Worm (Caenorhabditis elegans) whole organism, young adult: ENCODE data around the gene srbc-56.
"Not testable (repeated sequence)": the region's sequence is repeated elsewhere in the genome, so short reads cannot be mapped to it uniquely, and the experiment has no call there.

Experiments used
- B0019.2 ChIP-seq: fragments of 200-800 bp; sonication (Bioruptor generic); conservative IDR thresholded peaks from 2 replicates; pipeline ENCODE4 v1.3.6; 2022; ENCODE audit warnings: missing genetic modification reagents, missing genetic modification characterization, missing compliant biosample characterization
- C17E4.6 ChIP-seq: fragments of 200-800 bp; sonication (Bioruptor generic); IDR thresholded peaks from 2 replicates; pipeline ENCODE4 v1.3.6; 2022; ENCODE audit warnings: missing genetic modification reagents, missing genetic modification characterization, missing compliant biosample characterization
- F22D6.2 ChIP-seq: sonication (generic microtip); optimal IDR thresholded peaks from 2 replicates; lab custom pipeline; 2016; ENCODE audit warnings: mild to moderate bottlenecking, missing genetic modification characterization, missing compliant biosample characterization
- F33H1.4 ChIP-seq: fragments of 200-800 bp; sonication (Bioruptor generic); IDR thresholded peaks from 2 replicates; pipeline ENCODE4 v1.3.6; 2022; ENCODE audit warnings: missing genetic modification reagents, missing genetic modification characterization, missing compliant biosample characterization
- F37B4.10 ChIP-seq: fragments of 200-800 bp; sonication (Bioruptor generic); IDR thresholded peaks from 2 replicates; pipeline ENCODE4 v1.3.6; 2022; ENCODE audit warnings: missing genetic modification characterization, missing compliant biosample characterization
- F57A8.1 ChIP-seq: fragments of 200-800 bp; sonication (Bioruptor generic); optimal IDR thresholded peaks from 2 replicates; lab custom pipeline; 2018; ENCODE audit warnings: mild to moderate bottlenecking, missing genetic modification characterization, moderate library complexity, missing compliant biosample characterization
- F57C9.4 ChIP-seq: sonication (generic microtip); optimal IDR thresholded peaks from 2 replicates; lab custom pipeline; 2017; ENCODE audit warnings: mild to moderate bottlenecking, missing genetic modification characterization, missing compliant biosample characterization
- Y56A3A.18 ChIP-seq: fragments of 200-800 bp; sonication (Bioruptor generic); IDR thresholded peaks from 2 replicates; pipeline ENCODE4 v1.3.6; 2022; ENCODE audit warnings: missing genetic modification reagents, missing genetic modification characterization, missing compliant biosample characterization
- akir-1 ChIP-seq: fragments of 200-800 bp; sonication (Bioruptor generic); optimal IDR thresholded peaks from 2 replicates; lab custom pipeline; 2018; ENCODE audit warnings: mild to moderate bottlenecking, missing genetic modification characterization, moderate library complexity, missing compliant biosample characterization
- ama-1 ChIP-seq, 3 experiments: fragments of 150-350 bp in 1 of 3; sonication (generic microtip) in 2 of 3; optimal IDR thresholded peaks; 2 replicates each; lab custom pipeline; 2014 to 2018; ENCODE audit warnings: missing biosample characterization in 2 of 3, missing genetic modification characterization in 2 of 3, missing genetic modification reagents in 2 of 3
- attf-3 ChIP-seq: fragments of 200-800 bp; sonication (Bioruptor generic); conservative IDR thresholded peaks from 2 replicates; pipeline ENCODE4 v1.3.6; 2022; ENCODE audit warnings: missing genetic modification reagents, missing genetic modification characterization, missing compliant biosample characterization
- bed-1 ChIP-seq: fragments of 200-800 bp; sonication (Bioruptor generic); IDR thresholded peaks from 2 replicates; pipeline ENCODE4 v1.3.6; 2022; ENCODE audit warnings: missing genetic modification reagents, missing genetic modification characterization, missing compliant biosample characterization
- ccch-3 ChIP-seq: fragments of 200-800 bp; sonication (Bioruptor generic); optimal IDR thresholded peaks from 2 replicates; lab custom pipeline; 2018; ENCODE audit warnings: mild to moderate bottlenecking, missing genetic modification characterization, missing compliant biosample characterization
- cebp-1 ChIP-seq, 2 experiments: fragments of 200-800 bp in 1 of 2; sonication (Bioruptor generic) in 1 of 2; sonication (generic microtip) in 1 of 2; IDR thresholded peaks in 1 of 2; optimal IDR thresholded peaks in 1 of 2; 2 replicates each; pipeline versions ENCODE4 v1.3.6 to Lab custom; 2017 to 2022; ENCODE audit warnings: missing compliant biosample characterization in 2 of 2, missing genetic modification characterization in 2 of 2, mild to moderate bottlenecking in 1 of 2, missing genetic modification reagents in 1 of 2, moderate library complexity in 1 of 2
- ceh-40 ChIP-seq: fragments of 200-800 bp; sonication (Bioruptor generic); IDR thresholded peaks from 2 replicates; pipeline ENCODE4 v1.3.6; 2022; ENCODE audit warnings: missing genetic modification characterization, missing compliant biosample characterization
- ceh-58 ChIP-seq: fragments of 200-800 bp; sonication (Bioruptor generic); IDR thresholded peaks from 2 replicates; pipeline ENCODE4 v1.3.6; 2022; ENCODE audit warnings: missing genetic modification characterization, missing compliant biosample characterization
- dpff-1 ChIP-seq: sonication (generic microtip); optimal IDR thresholded peaks from 2 replicates; lab custom pipeline; 2017; ENCODE audit warnings: mild to moderate bottlenecking, missing genetic modification characterization, missing compliant biosample characterization
- efl-1 ChIP-seq: fragments of 150-350 bp; optimal IDR thresholded peaks from 2 replicates; lab custom pipeline; 2014; ENCODE audit warnings: missing biosample characterization, missing genetic modification reagents, missing genetic modification characterization
- ekl-4 ChIP-seq: fragments of 200-800 bp; sonication (Bioruptor generic); IDR thresholded peaks from 2 replicates; pipeline ENCODE4 v1.3.6; 2022; ENCODE audit warnings: missing genetic modification reagents, missing genetic modification characterization, missing compliant biosample characterization
- ets-4 ChIP-seq: fragments of 200-800 bp; sonication (Bioruptor generic); optimal IDR thresholded peaks from 2 replicates; lab custom pipeline; 2018; ENCODE audit warnings: mild to moderate bottlenecking, missing genetic modification characterization, missing compliant biosample characterization
- gei-17 ChIP-seq: fragments of 200-800 bp; sonication (Bioruptor generic); optimal IDR thresholded peaks from 2 replicates; lab custom pipeline; 2018; ENCODE audit warnings: mild to moderate bottlenecking, missing genetic modification characterization, missing compliant biosample characterization
- lin-35 ChIP-seq, 3 experiments: fragments of 150-350 bp in 2 of 3; sonication (generic microtip) in 1 of 3; optimal IDR thresholded peaks; 2 replicates each; lab custom pipeline; 2014 to 2018; ENCODE audit warnings: missing biosample characterization in 3 of 3, missing genetic modification characterization in 3 of 3, missing genetic modification reagents in 3 of 3
- madf-10 ChIP-seq: sonication (generic microtip); optimal IDR thresholded peaks from 2 replicates; lab custom pipeline; 2016; ENCODE audit warnings: mild to moderate bottlenecking, missing genetic modification characterization, missing compliant biosample characterization
- madf-3 ChIP-seq: fragments of 200-800 bp; sonication (Bioruptor generic); IDR thresholded peaks from 2 replicates; pipeline ENCODE4 v1.3.6; 2022; ENCODE audit warnings: missing genetic modification reagents, missing genetic modification characterization, missing compliant biosample characterization
- mes-4 ChIP-seq: sonication (generic microtip); optimal IDR thresholded peaks from 2 replicates; lab custom pipeline; 2016; ENCODE audit warnings: missing genotype, missing genetic modification characterization, missing compliant biosample characterization
- nhr-80 ChIP-seq: sonication (generic microtip); optimal IDR thresholded peaks from 2 replicates; lab custom pipeline; 2016; ENCODE audit warnings: missing genetic modification characterization, missing compliant biosample characterization
- pha-4 ChIP-seq: fragments of 150-350 bp; sonication (generic microtip); optimal IDR thresholded peaks from 2 replicates; lab custom pipeline; 2014; ENCODE audit warnings: missing biosample characterization, missing genetic modification reagents, missing genetic modification characterization
- rec-8 ChIP-seq, 2 experiments: sonication (generic microtip); optimal IDR thresholded peaks; 2 replicates each; lab custom pipeline; 2016; ENCODE audit warnings: mild to moderate bottlenecking in 2 of 2, missing genetic modification characterization in 2 of 2, missing genetic modification reagents in 2 of 2, missing genotype in 2 of 2, missing biosample characterization in 1 of 2, missing compliant biosample characterization in 1 of 2, moderate library complexity in 1 of 2
- repo-1 ChIP-seq: sonication (generic microtip); optimal IDR thresholded peaks from 2 replicates; lab custom pipeline; 2017; ENCODE audit warnings: mild to moderate bottlenecking, missing genetic modification characterization, missing compliant biosample characterization
- unc-130 ChIP-seq: sonication (generic microtip); optimal IDR thresholded peaks from 2 replicates; lab custom pipeline; 2016; ENCODE audit warnings: missing genetic modification reagents, missing genetic modification characterization, missing compliant biosample characterization
- ztf-18 ChIP-seq: sonication (generic microtip); optimal IDR thresholded peaks from 2 replicates; lab custom pipeline; 2016; ENCODE audit warnings: missing genotype, mild to moderate bottlenecking, missing genetic modification characterization, missing compliant biosample characterization

srbc-56 gene

ce11 chrV:15802623-15803022 lies 28.9 kb downstream of the srbc-56 start, which contains the start of gene T26E4.9:
TSS of gene T26E4.9 (minus strand) at chrV:15802723.
- TF ChIP-seq mes-4 (tag; lab: Kevin White, UChicago); ceh-58 (GFP tag; lab: Robert Waterston, UW); pha-4 (tag; lab: Kevin White, UChicago): not testable (repeated sequence)

DNA sequence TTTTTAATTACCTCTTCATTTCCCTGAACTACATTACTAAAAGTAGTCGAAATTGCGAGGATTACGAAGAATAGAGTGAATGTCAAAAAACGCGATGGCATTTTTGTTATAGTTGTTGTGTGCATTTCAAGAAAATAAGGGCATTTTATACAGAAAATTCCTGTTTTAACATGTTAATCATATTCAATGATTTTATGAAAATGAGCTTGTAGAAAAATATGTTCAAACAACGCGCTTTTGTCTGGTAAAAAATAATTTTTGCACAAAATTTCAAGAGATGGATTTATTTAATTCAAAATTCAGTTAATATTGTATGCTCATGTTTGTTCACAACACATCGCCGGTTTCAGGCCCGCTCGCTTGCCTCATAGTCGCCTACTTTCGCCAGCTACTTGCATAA lies 33.4 kb downstream of the srbc-56 start, which contains the start of gene T26E4.10:
T26E4.10 (minus strand) TSS at position 101 of the 400 bp plus-strand sequence.
- TF ChIP-seq C17E4.6, result no peak

DNA sequence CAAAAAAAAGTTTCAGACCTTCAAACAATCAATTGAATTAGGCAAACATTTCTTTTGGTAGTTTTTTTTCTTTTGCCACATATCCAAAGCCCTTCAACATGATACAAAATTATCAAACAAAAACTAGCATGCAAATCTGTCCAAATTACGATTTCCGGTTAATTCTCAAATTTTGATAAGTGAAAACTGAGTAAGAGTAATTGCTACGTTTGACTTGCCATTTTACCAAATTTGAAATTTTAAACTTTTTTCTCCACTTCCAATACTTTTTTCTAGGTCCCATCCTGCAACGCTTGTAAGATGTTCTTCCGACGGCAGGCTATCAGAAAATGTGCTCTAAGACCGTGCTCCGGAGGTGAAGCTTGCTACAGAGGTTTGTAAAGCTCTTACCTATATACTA lies 35.4 kb downstream of the srbc-56 start, which contains the start of gene nhr-223:
nhr-223 (plus strand) TSS at position 301 of the 400 bp plus-strand sequence.
- no peak for TF ChIP-seq attf-3 (GFP tag; lab: Robert Waterston, UW)
- TF ChIP-seq akir-1 (GFP tag; lab: Kevin White, UChicago), result no peak
- no peak for TF ChIP-seq ama-1 (optimal IDR thresholded peaks at IDR 0.05; lab: Kevin White, UChicago)
- no peak for TF ChIP-seq ama-1 (GFP tag; optimal IDR thresholded peaks at IDR 0.05; lab: Kevin White, UChicago)
- TF ChIP-seq Y56A3A.18 (GFP tag; lab: Robert Waterston, UW), result no peak
- no peak for TF ChIP-seq repo-1
- no peak for TF ChIP-seq madf-3 (GFP tag; lab: Robert Waterston, UW)
- no peak for TF ChIP-seq B0019.2 (GFP tag; lab: Robert Waterston, UW)
- TF ChIP-seq ekl-4 (GFP tag; lab: Robert Waterston, UW), result no peak
- no peak for TF ChIP-seq C17E4.6
- TF ChIP-seq F57A8.1 (GFP tag; lab: Kevin White, UChicago), result no peak

DNA sequence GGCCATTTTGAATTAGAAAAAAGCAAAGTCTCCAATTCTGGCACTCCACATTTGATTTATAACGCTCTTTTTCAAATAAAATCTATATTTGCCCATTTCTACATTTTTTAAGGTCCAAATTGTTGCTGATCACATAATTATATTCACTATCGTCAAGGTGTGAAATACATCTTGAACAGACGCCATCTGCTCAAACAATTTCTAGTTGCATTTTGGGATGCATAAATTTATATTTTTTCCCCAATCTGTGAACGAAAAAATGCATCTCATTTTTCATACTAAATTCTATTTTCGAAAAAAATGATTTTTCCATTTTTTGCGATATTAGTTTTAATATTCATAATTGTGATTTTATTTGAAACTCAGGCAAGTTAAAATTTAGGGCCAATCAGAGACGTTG lies 38.2 kb downstream of the srbc-56 start, which contains the start of gene T26E4.7:
T26E4.7 (plus strand) TSS at position 301 of the 400 bp plus-strand sequence.
- TF ChIP-seq unc-130 (GFP tag; lab: Kevin White, UChicago) (no peak), F33H1.4 (GFP tag; lab: Robert Waterston, UW) (no peak), ets-4 (GFP tag; lab: Kevin White, UChicago) (no peak), ztf-18 (no peak), rec-8 (tag; optimal IDR thresholded peaks at IDR 0.05; lab: Kevin White, UChicago) (no peak), madf-10 (tag; lab: Kevin White, UChicago) (no peak), nhr-80 (tag; lab: Kevin White, UChicago) (no peak)
- TF ChIP-seq, all 124 proteins: peak for 0

- TF ChIP-seq cebp-1 (GFP tag; IDR thresholded peaks at IDR 0.05; lab: Robert Waterston, UW), result no peak
- TF ChIP-seq cebp-1 (tag; optimal IDR thresholded peaks at IDR 0.05; lab: Kevin White, UChicago), result no peak
- TF ChIP-seq lin-35 (GFP tag; optimal IDR thresholded peaks at IDR 0.05; lab: Kevin White, UChicago), result no peak
- TF ChIP-seq F57C9.4 (tag; lab: Kevin White, UChicago), result no peak
- no peak for TF ChIP-seq ccch-3 (GFP tag; lab: Kevin White, UChicago)
- TF ChIP-seq pha-4 (tag; lab: Kevin White, UChicago), result no peak
- TF ChIP-seq efl-1, result no peak
- TF ChIP-seq gei-17 (GFP tag; lab: Kevin White, UChicago), result no peak
- no peak for TF ChIP-seq madf-3 (GFP tag; lab: Robert Waterston, UW)
- TF ChIP-seq attf-3 (GFP tag; lab: Robert Waterston, UW), result no peak
- TF ChIP-seq F22D6.2, result no peak
- TF ChIP-seq F37B4.10 (GFP tag; lab: Robert Waterston, UW), result no peak
- no peak for TF ChIP-seq dpff-1 (tag; lab: Kevin White, UChicago)
- no peak for TF ChIP-seq ceh-40 (GFP tag; lab: Robert Waterston, UW)
- no peak for TF ChIP-seq bed-1 (GFP tag; lab: Robert Waterston, UW)
Measured at ce11 chrV:15792409-15792808, 39.1 kb downstream of the srbc-56 start, which contains the start of gene T26E4.4. TSS of gene T26E4.4 (minus strand) at chrV:15792509.
